Worm (Caenorhabditis elegans): Measurements from ENCODE around the gene F44E2.9.

F44E2.9 gene

DNA sequence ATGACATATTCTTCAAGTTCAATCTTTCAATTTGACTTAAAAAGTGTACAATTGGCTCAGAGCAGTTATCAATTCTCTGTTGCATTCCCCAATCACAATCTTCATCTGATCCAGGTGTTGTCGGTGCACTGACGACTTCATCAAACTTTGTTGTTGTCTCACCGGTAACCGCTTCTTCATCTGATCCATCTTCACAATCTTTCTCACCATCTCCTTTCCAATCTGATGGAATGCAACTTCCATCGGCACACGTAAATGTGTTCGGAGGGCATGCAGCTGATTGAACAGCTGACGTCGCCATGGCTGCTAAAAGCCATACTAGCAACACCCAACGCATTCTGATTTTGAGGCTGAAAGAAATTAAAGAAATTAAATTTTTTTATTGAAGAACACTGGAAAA is 12.3 kb downstream of the F44E2.9 start, which contains the start of gene F44E2.4:
Gene F44E2.4, minus strand, starts transcription at position 350 of the 400 bp plus-strand sequence.
- no peak for TF ChIP-seq elt-2 (tag; optimal IDR thresholded peaks at IDR 0.05)
- peak; percentile 77 for TF ChIP-seq elt-1 (tag; optimal IDR thresholded peaks at IDR 0.05)

DNA sequence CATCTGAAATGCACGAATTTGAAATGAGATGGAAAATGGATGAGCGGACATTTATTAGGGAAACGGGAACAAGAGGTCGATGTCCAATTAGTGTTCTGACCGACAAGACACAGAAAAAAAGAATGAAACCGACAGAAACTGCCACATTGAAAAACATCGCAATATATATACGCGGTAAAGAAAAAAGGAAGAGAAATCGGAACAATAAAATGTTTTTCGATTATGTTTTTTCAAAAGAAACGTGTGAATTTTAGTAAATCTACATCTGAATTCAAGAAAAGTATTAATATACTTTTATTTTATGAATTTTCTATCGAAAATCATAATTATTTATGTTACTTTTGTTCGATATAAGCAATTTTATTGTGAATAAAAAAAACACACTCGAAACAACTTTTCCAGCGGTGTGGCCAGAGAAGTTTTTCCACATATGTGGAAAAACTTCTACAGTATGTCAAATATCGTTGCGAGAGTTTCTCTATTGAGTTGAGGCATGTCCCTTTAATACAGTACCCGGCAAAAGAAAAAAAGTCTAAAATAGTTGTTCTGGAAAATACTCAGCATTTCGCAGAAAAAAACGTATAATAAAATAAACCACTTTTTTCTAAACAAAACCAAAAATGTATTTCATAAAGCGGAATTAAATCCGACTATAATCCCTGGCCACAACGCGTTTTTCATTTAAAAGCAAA is 19.1 kb downstream of the F44E2.9 start, which contains the start of gene F44E2.10:
Gene F44E2.10, minus strand, starts transcription at position 51 of the 692 bp plus-strand sequence.
- TF ChIP-seq fkh-2 (tag; optimal IDR thresholded peaks at IDR 0.05): no peak
- TF ChIP-seq ZK546.5 (tag; optimal IDR thresholded peaks at IDR 0.05): no peak
- TF ChIP-seq pqm-1 (tag; optimal IDR thresholded peaks at IDR 0.05): no peak
- no peak for TF ChIP-seq fos-1 (tag; optimal IDR thresholded peaks at IDR 0.05)
- TF ChIP-seq mdl-1 (tag; optimal IDR thresholded peaks at IDR 0.05): no peak
- TF ChIP-seq nfya-1 (tag; optimal IDR thresholded peaks at IDR 0.05; ENCODE audit: insufficient read depth): no peak
- TF ChIP-seq daf-12 (tag; optimal IDR thresholded peaks at IDR 0.05): no peak
- TF ChIP-seq ztf-11 (tag; optimal IDR thresholded peaks at IDR 0.05): no peak
- no peak for TF ChIP-seq zag-1 (tag; optimal IDR thresholded peaks at IDR 0.05)
- no peak for TF ChIP-seq nhr-237 (tag; optimal IDR thresholded peaks at IDR 0.05)
- TF ChIP-seq nhr-11 (tag; optimal IDR thresholded peaks at IDR 0.05): no peak
- no peak for TF ChIP-seq jun-1 (tag; optimal IDR thresholded peaks at IDR 0.05)
- TF ChIP-seq mml-1 (tag; optimal IDR thresholded peaks at IDR 0.05): no peak
- TF ChIP-seq nhr-77 (tag; optimal IDR thresholded peaks at IDR 0.05): no peak
- no peak for TF ChIP-seq nhr-23 (tag; optimal IDR thresholded peaks at IDR 0.05)
- TF ChIP-seq snpc-4 (tag; optimal IDR thresholded peaks at IDR 0.05): no peak
- TF ChIP-seq tbx-2 (tag; optimal IDR thresholded peaks at IDR 0.05): no peak
- no peak for TF ChIP-seq egl-27 (tag; optimal IDR thresholded peaks at IDR 0.05)

- TF ChIP-seq ama-1 (optimal IDR thresholded peaks at IDR 0.05): no peak
- TF ChIP-seq nfya-1 (tag; optimal IDR thresholded peaks at IDR 0.05; ENCODE audit: insufficient read depth): peak; percentile 79
- peak; percentile 66 for TF ChIP-seq lin-15B (tag; optimal IDR thresholded peaks at IDR 0.05)
These were observed 21.1 kb downstream of the F44E2.9 start, which contains the start of gene F44E2.3 for ce11 chrIII:8829245-8829644. F44E2.3 (minus strand) TSS chrIII:8829305.

DNA sequence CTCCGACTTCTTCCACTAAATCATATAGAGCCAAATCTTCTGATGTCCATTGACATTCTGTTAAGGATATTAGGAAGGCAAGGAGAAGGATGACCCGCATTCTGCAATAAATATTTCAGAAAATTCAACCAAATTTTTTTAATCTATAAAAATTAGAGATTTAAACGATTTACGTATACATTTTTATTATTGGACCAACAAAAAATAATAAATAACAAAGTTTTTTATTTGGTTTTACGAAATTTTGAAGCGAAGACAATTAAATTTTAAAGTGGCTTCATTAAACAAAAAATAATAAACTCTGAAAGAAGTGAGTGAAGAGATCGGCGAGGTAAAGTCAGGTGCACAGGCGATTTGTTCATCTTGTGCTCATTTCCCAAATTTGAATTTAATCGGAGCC is 23.2 kb downstream of the F44E2.9 start, which contains the start of gene F54F2.9:
Gene F54F2.9, minus strand, starts transcription at position 101 of the 400 bp plus-strand sequence.
- no peak for TF ChIP-seq zag-1 (tag; optimal IDR thresholded peaks at IDR 0.05)
- no peak for TF ChIP-seq fkh-2 (tag; optimal IDR thresholded peaks at IDR 0.05)
- TF ChIP-seq nhr-12 (tag; optimal IDR thresholded peaks at IDR 0.05): no peak
- no peak for TF ChIP-seq ceh-28 (tag; optimal IDR thresholded peaks at IDR 0.05)
- no peak for TF ChIP-seq ztf-4 (tag; optimal IDR thresholded peaks at IDR 0.05)
- no peak for TF ChIP-seq sea-2 (GFP tag; optimal IDR thresholded peaks at IDR 0.05)
- no peak for TF ChIP-seq unc-39 (tag; optimal IDR thresholded peaks at IDR 0.05)
- TF ChIP-seq nhr-67 (tag; optimal IDR thresholded peaks at IDR 0.05): no peak
- no peak for TF ChIP-seq mml-1 (tag; optimal IDR thresholded peaks at IDR 0.05)
- TF ChIP-seq nhr-76 (tag; optimal IDR thresholded peaks at IDR 0.05): no peak
- no peak for TF ChIP-seq ceh-16 (tag; optimal IDR thresholded peaks at IDR 0.05)

DNA sequence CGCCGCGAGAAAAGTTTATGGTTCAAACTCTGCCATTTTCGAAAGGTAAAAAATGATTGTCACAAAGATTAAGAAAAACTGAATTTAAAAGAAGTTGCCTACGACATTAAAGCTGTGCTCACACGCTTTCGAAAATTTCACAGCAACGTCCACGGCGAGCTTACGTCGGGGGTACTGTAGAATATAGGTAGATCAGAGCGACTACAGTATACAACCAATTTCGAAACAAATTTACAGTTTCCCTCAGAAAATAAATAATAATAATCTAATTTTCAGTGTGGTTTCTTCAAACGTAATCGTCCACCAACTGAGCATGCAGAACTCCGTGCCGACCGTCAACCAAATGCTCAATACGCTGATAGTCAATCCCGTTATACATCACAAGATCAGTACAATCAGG is 25.8 kb downstream of the F44E2.9 start:
- TF ChIP-seq nhr-23 (tag; optimal IDR thresholded peaks at IDR 0.05): no peak

DNA sequence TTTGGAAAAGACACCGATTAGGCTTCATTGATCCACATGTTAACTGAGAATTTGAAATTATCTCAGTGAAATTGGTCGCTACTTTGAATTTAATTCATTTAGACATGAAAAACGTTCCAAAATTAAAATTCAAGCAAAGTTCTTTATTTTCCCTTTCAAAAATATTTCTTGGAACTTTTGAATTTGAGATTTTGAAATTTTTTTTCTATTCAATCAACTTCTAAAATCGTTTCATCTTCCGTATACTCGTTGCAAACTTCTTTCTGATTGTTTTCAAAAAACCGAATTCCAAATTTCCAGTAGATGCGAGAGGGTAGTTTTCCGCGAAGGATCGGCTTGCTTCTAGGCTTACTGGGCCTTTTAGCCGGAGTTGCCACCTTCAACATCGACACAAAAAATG is 31.7 kb downstream of the F44E2.9 start, which contains the start of gene pat-2:
Gene pat-2, plus strand, starts transcription at position 301 of the 400 bp plus-strand sequence.
- TF ChIP-seq hmg-11 (tag; optimal IDR thresholded peaks at IDR 0.05): no peak
- TF ChIP-seq lsy-12 (tag; optimal IDR thresholded peaks at IDR 0.05): no peak
- no peak for TF ChIP-seq ZK546.5 (tag; optimal IDR thresholded peaks at IDR 0.05)
- no peak for TF ChIP-seq elt-1 (tag; optimal IDR thresholded peaks at IDR 0.05)
- TF ChIP-seq R02D3.7 (tag; optimal IDR thresholded peaks at IDR 0.05): no peak
- no peak for TF ChIP-seq nhr-67 (tag; optimal IDR thresholded peaks at IDR 0.05)
- no peak for TF ChIP-seq snpc-4 (tag; optimal IDR thresholded peaks at IDR 0.05)
- no peak for TF ChIP-seq fkh-2 (tag; optimal IDR thresholded peaks at IDR 0.05)
- TF ChIP-seq lin-15B (tag; optimal IDR thresholded peaks at IDR 0.05): no peak
- no peak for TF ChIP-seq tbx-2 (tag; optimal IDR thresholded peaks at IDR 0.05)
- TF ChIP-seq ztf-11 (tag; optimal IDR thresholded peaks at IDR 0.05): no peak

All from whole organism, L3 larva.